Worm (Caenorhabditis elegans) whole organism, L3 larva: ENCODE data around the gene C35A5.6.

ENCODE experiments used
- R02D3.7 ChIP-seq: fragments of 150-350 bp; optimal IDR thresholded peaks from 2 replicates; lab custom pipeline; 2014; ENCODE audit warnings: missing biosample characterization, missing genetic modification characterization
- aly-2 ChIP-seq: fragments of 150-350 bp; optimal IDR thresholded peaks from 2 replicates; lab custom pipeline; 2014; ENCODE audit warnings: missing biosample characterization, missing genetic modification characterization
- ama-1 ChIP-seq: fragments of 150-350 bp; optimal IDR thresholded peaks from 2 replicates; lab custom pipeline; 2018
- ceh-82 ChIP-seq: fragments of 150-350 bp; optimal IDR thresholded peaks from 2 replicates; lab custom pipeline; 2014; ENCODE audit warnings: missing biosample characterization, missing genetic modification characterization
- ceh-9 ChIP-seq: sonication (generic microtip); optimal IDR thresholded peaks from 2 replicates; lab custom pipeline; 2018; ENCODE audit warnings: missing biosample characterization, missing genetic modification characterization
- egl-27 ChIP-seq: sonication (generic microtip); optimal IDR thresholded peaks from 4 replicates; lab custom pipeline; 2017; ENCODE audit warnings: missing biosample characterization, missing genetic modification reagents, missing genetic modification characterization
- egl-5 ChIP-seq: fragments of 150-350 bp; optimal IDR thresholded peaks from 2 replicates; lab custom pipeline; 2017; ENCODE audit warnings: missing biosample characterization, missing genetic modification reagents, missing genetic modification characterization, inconsistent platforms
- elt-1 ChIP-seq: fragments of 150-350 bp; optimal IDR thresholded peaks from 2 replicates; lab custom pipeline; 2014; ENCODE audit warnings: missing biosample characterization, missing genetic modification characterization
- elt-2 ChIP-seq: sonication (generic microtip); optimal IDR thresholded peaks from 2 replicates; lab custom pipeline; 2016; ENCODE audit warnings: missing genetic modification reagents, mild to moderate bottlenecking, missing genetic modification characterization, missing compliant biosample characterization
- fkh-10 ChIP-seq: sonication (generic microtip); optimal IDR thresholded peaks from 2 replicates; lab custom pipeline; 2017; ENCODE audit warnings: missing biosample characterization, missing genetic modification reagents, missing genetic modification characterization
- fos-1 ChIP-seq: fragments of 150-350 bp; optimal IDR thresholded peaks from 2 replicates; lab custom pipeline; 2014; ENCODE audit warnings: missing biosample characterization, missing genetic modification characterization
- hmg-11 ChIP-seq: sonication (generic microtip); optimal IDR thresholded peaks from 2 replicates; lab custom pipeline; 2016; ENCODE audit warnings: missing genetic modification characterization, missing compliant biosample characterization
- jun-1 ChIP-seq: fragments of 150-350 bp; optimal IDR thresholded peaks from 2 replicates; lab custom pipeline; 2014; ENCODE audit warnings: missing biosample characterization, missing genetic modification reagents, missing genetic modification characterization
- lin-39 ChIP-seq: fragments of 150-350 bp; optimal IDR thresholded peaks from 2 replicates; lab custom pipeline; 2018; ENCODE audit warnings: missing biosample characterization, missing genetic modification reagents, missing genetic modification characterization
- lsy-12 ChIP-seq: sonication (generic microtip); optimal IDR thresholded peaks from 2 replicates; lab custom pipeline; 2016; ENCODE audit warnings: mild to moderate bottlenecking, missing genetic modification characterization, missing compliant biosample characterization
- mdl-1 ChIP-seq: fragments of 150-350 bp; optimal IDR thresholded peaks from 2 replicates; lab custom pipeline; 2014; ENCODE audit warnings: missing biosample characterization, missing genetic modification characterization
- nfya-1 ChIP-seq: sonication (generic microtip); optimal IDR thresholded peaks from 2 replicates; lab custom pipeline; 2017; ENCODE audit warnings: missing genetic modification characterization, mild to moderate bottlenecking, missing compliant biosample characterization, antibody characterized with exemption, moderate library complexity; ENCODE audit not compliant: insufficient read depth
- nhr-23 ChIP-seq: fragments of 150-350 bp; optimal IDR thresholded peaks from 2 replicates; lab custom pipeline; 2014; ENCODE audit warnings: missing biosample characterization, missing genetic modification reagents, missing genetic modification characterization
- nhr-237 ChIP-seq: fragments of 150-350 bp; optimal IDR thresholded peaks from 2 replicates; lab custom pipeline; 2014; ENCODE audit warnings: missing biosample characterization, missing genetic modification characterization
- nhr-25 ChIP-seq: sonication (generic microtip); optimal IDR thresholded peaks from 2 replicates; lab custom pipeline; 2017; ENCODE audit warnings: missing biosample characterization, missing genetic modification characterization
- nhr-28 ChIP-seq: fragments of 150-350 bp; optimal IDR thresholded peaks from 2 replicates; lab custom pipeline; 2014; ENCODE audit warnings: missing biosample characterization, missing genetic modification characterization
- nhr-43 ChIP-seq: sonication (generic microtip); optimal IDR thresholded peaks from 2 replicates; lab custom pipeline; 2016; ENCODE audit warnings: mild to moderate bottlenecking, missing genetic modification characterization, missing compliant biosample characterization; ENCODE audit not compliant: poor library complexity, severe bottlenecking
- nhr-67 ChIP-seq: fragments of 150-350 bp; optimal IDR thresholded peaks from 2 replicates; lab custom pipeline; 2014; ENCODE audit warnings: missing biosample characterization, missing genetic modification characterization
- nhr-77 ChIP-seq: fragments of 150-350 bp; optimal IDR thresholded peaks from 2 replicates; lab custom pipeline; 2014; ENCODE audit warnings: missing biosample characterization, missing genetic modification characterization
- pha-4 ChIP-seq: fragments of 150-350 bp; optimal IDR thresholded peaks from 2 replicates; lab custom pipeline; 2014; ENCODE audit warnings: missing biosample characterization, missing genetic modification reagents, missing genetic modification characterization
- pqm-1 ChIP-seq: fragments of 150-350 bp; optimal IDR thresholded peaks from 2 replicates; lab custom pipeline; 2017; ENCODE audit warnings: missing biosample characterization, missing genetic modification characterization, inconsistent platforms
- skn-1 ChIP-seq: fragments of 150-350 bp; optimal IDR thresholded peaks from 2 replicates; lab custom pipeline; 2014; ENCODE audit warnings: missing biosample characterization, missing genetic modification characterization
- tbx-2 ChIP-seq: sonication (generic microtip); optimal IDR thresholded peaks from 2 replicates; lab custom pipeline; 2016; ENCODE audit warnings: mild to moderate bottlenecking, missing genetic modification characterization, missing compliant biosample characterization
- unc-39 ChIP-seq: sonication (generic microtip); optimal IDR thresholded peaks from 4 replicates; lab custom pipeline; 2017; ENCODE audit warnings: missing biosample characterization, missing genetic modification characterization
- zag-1 ChIP-seq: fragments of 150-350 bp; optimal IDR thresholded peaks from 2 replicates; lab custom pipeline; 2014; ENCODE audit warnings: missing biosample characterization, missing genetic modification characterization
- ztf-11 ChIP-seq: fragments of 150-350 bp; optimal IDR thresholded peaks from 2 replicates; lab custom pipeline; 2014; ENCODE audit warnings: missing biosample characterization, missing genetic modification characterization
- ztf-4 ChIP-seq: fragments of 150-350 bp; optimal IDR thresholded peaks from 2 replicates; lab custom pipeline; 2014; ENCODE audit warnings: missing biosample characterization, missing genetic modification characterization

Gene C35A5.6

DNA sequence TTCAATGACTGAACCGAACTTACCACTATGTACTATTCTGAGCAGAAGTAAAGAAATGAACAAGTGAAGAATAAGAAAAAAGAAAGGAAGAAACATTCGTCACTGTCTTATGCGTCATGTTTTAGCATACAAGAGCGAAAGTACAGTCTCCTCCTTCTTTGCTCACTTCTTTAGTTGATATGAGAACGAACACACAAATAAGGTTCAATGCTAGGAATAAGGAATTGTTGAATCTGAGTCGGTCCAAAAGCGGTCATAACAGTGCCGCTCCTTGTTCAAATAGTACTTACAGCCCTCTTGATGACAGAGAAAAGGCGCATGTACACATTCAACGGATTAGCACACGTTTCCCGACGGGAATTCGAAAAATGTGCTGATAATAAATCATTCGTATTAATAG is 30.2 kb downstream of the C35A5.6 start, which contains the start of gene F25D1.8:
Gene F25D1.8, plus strand, starts transcription at position 301 of the 400 bp plus-strand sequence.
- peak; percentile 21 for TF ChIP-seq pqm-1 (tag; lab: Kevin White, UChicago)
- TF ChIP-seq nhr-25 (tag; lab: Kevin White, UChicago) = no peak

DNA sequence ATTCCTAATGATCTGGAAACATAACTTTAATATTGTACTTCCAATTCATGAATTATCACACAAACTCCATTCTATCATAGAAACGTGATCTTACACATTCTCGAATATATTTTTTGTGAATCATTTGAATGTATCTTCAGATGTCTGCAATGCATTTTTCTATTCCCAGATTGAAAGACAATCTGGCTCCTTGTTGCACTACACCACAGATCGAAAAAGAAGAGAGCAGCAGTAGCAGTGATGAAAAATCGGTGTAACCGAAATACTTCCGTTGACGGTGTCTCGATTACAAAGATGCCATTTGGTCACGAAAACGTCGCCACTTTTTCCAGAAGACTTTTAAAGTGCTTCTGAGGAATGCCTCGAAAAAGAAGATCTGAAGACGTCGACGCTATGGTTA is 31.1 kb downstream of the C35A5.6 start, which contains the start of gene degt-1:
Gene degt-1, plus strand, starts transcription at position 301 of the 400 bp plus-strand sequence.
- TF ChIP-seq ama-1 (no peak), skn-1 (no peak), nfya-1 (no peak), ceh-82 (tag; lab: Kevin White, UChicago) (no peak), ceh-9 (no peak), fkh-10 (GFP tag; lab: Kevin White, UChicago) (no peak), nhr-237 (tag; lab: Kevin White, UChicago) (no peak), fos-1 (tag; lab: Kevin White, UChicago) (no peak), elt-2 (tag; lab: Kevin White, UChicago) (no peak), lin-39 (tag; lab: Kevin White, UChicago) (no peak), hmg-11 (tag; lab: Kevin White, UChicago) (no peak), nhr-23 (no peak)

DNA sequence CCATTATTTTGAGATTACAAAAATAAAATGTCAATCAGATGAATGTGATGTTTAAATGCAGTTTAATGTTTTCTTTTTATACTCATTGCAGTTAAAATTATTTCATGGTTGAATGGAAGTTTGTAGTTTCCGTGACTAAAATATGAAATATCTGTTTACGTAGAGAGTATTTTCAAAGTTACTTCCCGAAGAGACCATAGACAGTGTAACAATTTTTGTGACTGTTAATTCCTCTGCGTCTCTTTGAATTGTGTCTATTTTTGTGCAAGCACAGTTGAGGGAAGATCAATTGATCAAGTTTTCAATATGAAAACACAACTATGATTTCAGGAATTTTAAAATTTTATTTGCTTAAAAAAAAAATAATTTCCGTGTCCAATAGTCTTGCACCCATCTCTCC is 37.8 kb downstream of the C35A5.6 start, which contains the start of gene F25D1.5:
Gene F25D1.5, minus strand, starts transcription at position 35 of the 400 bp plus-strand sequence.
- TF ChIP-seq nhr-25 (tag; lab: Kevin White, UChicago) (no peak), egl-27 (no peak), nhr-28 (tag; lab: Kevin White, UChicago) (peak; percentile 47), jun-1 (tag; lab: Kevin White, UChicago) (no peak), nhr-77 (tag; lab: Kevin White, UChicago) (peak; percentile 68), R02D3.7 (tag; lab: Kevin White, UChicago) (no peak), elt-2 (tag; lab: Kevin White, UChicago) (peak; percentile 37), ceh-9 (no peak), mdl-1 (tag; lab: Kevin White, UChicago) (no peak), pha-4 (tag; lab: Kevin White, UChicago) (no peak), ztf-11 (tag; lab: Kevin White, UChicago) (no peak), nhr-43 (tag; lab: Kevin White, UChicago) (no peak), pqm-1 (tag; lab: Kevin White, UChicago) (peak; percentile 17), ztf-4 (no peak)
- TF ChIP-seq, all 47 proteins: peak for 4

DNA sequence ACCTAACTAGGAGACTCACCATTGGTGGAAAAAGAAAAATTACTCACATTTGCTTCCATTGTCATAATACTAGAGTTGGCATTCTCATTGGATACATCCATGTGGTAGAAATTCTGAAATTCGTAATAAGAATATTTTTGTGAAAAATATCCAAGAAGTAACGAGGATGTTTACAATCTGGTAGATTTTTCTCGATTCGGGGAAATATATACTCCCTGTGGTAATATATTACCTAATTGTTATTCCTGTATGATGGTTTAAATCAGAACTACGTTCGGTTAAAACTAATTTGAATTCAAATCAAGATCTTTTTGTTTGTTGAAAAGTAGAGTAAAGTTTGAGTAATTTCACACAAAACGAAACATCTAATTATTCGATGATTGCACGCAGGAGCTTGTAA is 40.0 kb downstream of the C35A5.6 start, which contains the start of gene srd-34:
Gene srd-34, minus strand, starts transcription at position 101 of the 400 bp plus-strand sequence.
- TF ChIP-seq egl-27 = no peak
- no peak for TF ChIP-seq mdl-1 (tag; lab: Kevin White, UChicago)
- no peak for TF ChIP-seq hmg-11 (tag; lab: Kevin White, UChicago)
- no peak for TF ChIP-seq tbx-2 (tag; lab: Kevin White, UChicago)
- no peak for TF ChIP-seq lin-39 (tag; lab: Kevin White, UChicago)
- no peak for TF ChIP-seq egl-5 (tag; lab: Kevin White, UChicago)
- no peak for TF ChIP-seq elt-2 (tag; lab: Kevin White, UChicago)
- TF ChIP-seq nhr-67 = no peak
- no peak for TF ChIP-seq nhr-23
- no peak for TF ChIP-seq skn-1
- TF ChIP-seq elt-1 (tag; lab: Kevin White, UChicago) = no peak
- no peak for TF ChIP-seq zag-1
- TF ChIP-seq aly-2 (tag; lab: Kevin White, UChicago) = no peak
- no peak for TF ChIP-seq jun-1 (tag; lab: Kevin White, UChicago)
- no peak for TF ChIP-seq unc-39 (tag; lab: Kevin White, UChicago)
- TF ChIP-seq ceh-9 = no peak

DNA sequence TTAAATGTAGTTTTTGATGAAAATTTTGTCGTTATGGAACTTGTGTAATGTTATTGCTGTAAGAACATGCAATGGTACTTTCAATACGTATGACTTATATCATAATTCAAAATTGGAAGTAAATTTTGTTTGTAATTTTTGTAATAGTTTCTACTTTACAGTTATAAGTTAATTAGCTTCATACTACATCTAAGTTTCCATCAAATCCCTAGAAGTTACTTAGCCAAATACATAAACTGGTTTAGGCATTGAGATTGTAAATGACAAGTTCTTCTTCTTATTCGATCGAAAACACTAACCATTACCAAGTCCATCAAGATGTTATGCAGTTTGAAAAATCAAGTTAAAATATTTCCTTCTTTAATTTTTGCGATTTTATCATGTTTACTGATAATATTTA is 40.8 kb downstream of the C35A5.6 start, which contains the start of gene F32G8.2:
Gene F32G8.2, plus strand, starts transcription at position 301 of the 400 bp plus-strand sequence.
- TF ChIP-seq ztf-4 (no peak), lsy-12 (no peak), nhr-237 (tag; lab: Kevin White, UChicago) (no peak), elt-2 (tag; lab: Kevin White, UChicago) (no peak), pha-4 (tag; lab: Kevin White, UChicago) (no peak), elt-1 (tag; lab: Kevin White, UChicago) (no peak), nhr-67 (no peak), egl-5 (tag; lab: Kevin White, UChicago) (no peak)
